Fruit fly (Drosophila melanogaster): Measurements from ENCODE around the gene CG12496.

CG12496 gene

DNA sequence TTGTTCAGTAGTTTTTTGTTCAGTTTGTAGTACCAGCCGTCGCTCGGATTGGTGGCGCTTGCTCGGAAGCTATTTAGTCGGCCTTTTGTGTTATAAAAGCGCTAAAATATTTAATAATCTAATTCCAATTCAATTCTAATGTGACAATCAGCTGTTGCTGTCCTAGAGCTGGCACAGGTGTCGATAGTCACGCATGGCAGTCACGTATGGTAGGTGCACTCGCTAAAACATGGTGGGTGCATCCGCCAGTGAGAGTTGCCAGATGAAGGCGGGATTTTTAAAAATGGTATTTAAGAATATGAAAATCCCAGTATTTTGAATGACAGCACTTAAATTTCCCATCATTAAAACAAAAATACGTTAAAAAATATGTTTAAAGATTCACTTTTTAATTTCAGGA, 33.1 kb upstream of the CG12496 start, which contains the start of gene tko (continued):
- TF ChIP-seq Deaf1 (tag; optimal IDR thresholded peaks at IDR 0.05) (no peak), fd64A (GFP tag; optimal IDR thresholded peaks at IDR 0.05) (no peak), CG42726 (GFP tag; IDR thresholded peaks at IDR 0.05; ENCODE audit: partially characterized antibody) (peak; percentile 98), YL-1 (GFP tag; optimal IDR thresholded peaks at IDR 0.05) (peak; percentile 41), CG9215 (GFP tag; IDR thresholded peaks at IDR 0.05) (no peak), emc (GFP tag; optimal IDR thresholded peaks at IDR 0.05) (no peak), Atf6 (GFP tag; IDR thresholded peaks at IDR 0.05) (no peak), CG13894 (tag; optimal IDR thresholded peaks at IDR 0.05) (no peak), CG14710 (tag; optimal IDR thresholded peaks at IDR 0.05) (peak; percentile 68), CG34224 (GFP tag; IDR thresholded peaks at IDR 0.05; ENCODE audit: partially characterized antibody) (peak; percentile 91), CG2116 (GFP tag; optimal IDR thresholded peaks at IDR 0.05) (peak; percentile 62), crc (GFP tag; optimal IDR thresholded peaks at IDR 0.05) (no peak), tio (GFP tag; optimal IDR thresholded peaks at IDR 0.05) (no peak), fd96Cb (tag; optimal IDR thresholded peaks at IDR 0.05) (no peak), CG16813 (GFP tag; IDR thresholded peaks at IDR 0.05; ENCODE audit: partially characterized antibody) (peak; percentile 96), NfI (GFP tag; optimal IDR thresholded peaks at IDR 0.05) (no peak), CG17186 (GFP tag; optimal IDR thresholded peaks at IDR 0.05) (no peak), CG11504 (tag; optimal IDR thresholded peaks at IDR 0.05) (no peak), CG3995 (GFP tag; optimal IDR thresholded peaks at IDR 0.05) (peak; percentile 88), yki (optimal IDR thresholded peaks at IDR 0.05) (no peak), CG32532 (GFP tag; IDR thresholded peaks at IDR 0.05) (no peak), CG7786 (GFP tag; optimal IDR thresholded peaks at IDR 0.05) (no peak), ATbp (GFP tag; optimal IDR thresholded peaks at IDR 0.05) (no peak), CG15479 (GFP tag; optimal IDR thresholded peaks at IDR 0.05) (no peak), NFAT (GFP tag; IDR thresholded peaks at IDR 0.05) (no peak), CG9727 (GFP tag; optimal IDR thresholded peaks at IDR 0.05) (no peak), CG11085 (GFP tag; IDR thresholded peaks at IDR 0.05) (0 out of 2 replicates have a peak, but pooled peaks have one; percentile 18), bigmax (GFP tag; optimal IDR thresholded peaks at IDR 0.05) (no peak), nmo (GFP tag; optimal IDR thresholded peaks at IDR 0.05) (peak; percentile 51), Hr39 (optimal IDR thresholded peaks at IDR 0.05) (no peak), trh (GFP tag; optimal IDR thresholded peaks at IDR 0.05) (no peak), pita (GFP tag; optimal IDR thresholded peaks at IDR 0.05) (peak; percentile 94), Ets97D (GFP tag; optimal IDR thresholded peaks at IDR 0.05) (peak; percentile 93), CG3407 (GFP tag; optimal IDR thresholded peaks at IDR 0.05) (no peak), CG18262 (tag; optimal IDR thresholded peaks at IDR 0.05) (no peak), Antp (GFP tag; optimal IDR thresholded peaks at IDR 0.05) (no peak), toy (GFP tag; IDR thresholded peaks at IDR 0.05) (no peak), Doc2 (GFP tag; IDR thresholded peaks at IDR 0.05) (no peak), pnt (GFP tag; optimal IDR thresholded peaks at IDR 0.05) (no peak), CG3838 (GFP tag; optimal IDR thresholded peaks at IDR 0.05) (no peak), CG30431 (GFP tag; optimal IDR thresholded peaks at IDR 0.05) (no peak), sim (GFP tag; IDR thresholded peaks at IDR 0.05) (no peak), sqz (GFP tag; optimal IDR thresholded peaks at IDR 0.05) (no peak), CG11696 (GFP tag; IDR thresholded peaks at IDR 0.05) (no peak), lov (optimal IDR thresholded peaks at IDR 0.05) (no peak), lov (GFP tag; IDR thresholded peaks at IDR 0.05) (no peak), hb (GFP tag; IDR thresholded peaks at IDR 0.05; ENCODE audit: partially characterized antibody) (peak; percentile 82), CHES-1-like (GFP tag; optimal IDR thresholded peaks at IDR 0.05) (peak; percentile 54), CG7928 (GFP tag; optimal IDR thresholded peaks at IDR 0.05) (peak; percentile 30), Optix (GFP tag; IDR thresholded peaks at IDR 0.05) (no peak), ken (GFP tag; IDR thresholded peaks at IDR 0.05) (0 out of 3 replicates have a peak, but pooled peaks have one; percentile 11), CG8478 (optimal IDR thresholded peaks at IDR 0.05) (no peak), H2.0 (GFP tag; IDR thresholded peaks at IDR 0.05) (no peak)

All from whole organism, embryonic.